Fruit fly (Drosophila melanogaster) whole organism, embryonic: ENCODE results near the gene CG16779.

ENCODE experiments used
- Aef1 ChIP-seq: fragments of 200-800 bp; sonication (Bioruptor generic); IDR thresholded peaks from 3 replicates; pipeline ENCODE4 v1.3.6; 2022; ENCODE audit warnings: missing biosample characterization, missing genetic modification characterization
- Atf-2 ChIP-seq: fragments of 200-800 bp; sonication (Bioruptor generic); optimal IDR thresholded peaks from 2 replicates; lab custom pipeline; 2016; ENCODE audit warnings: missing biosample characterization, missing genetic modification characterization
- BtbVII ChIP-seq: fragments of 200-800 bp; sonication (Bioruptor generic); optimal IDR thresholded peaks from 3 replicates; lab custom pipeline; 2017; ENCODE audit warnings: missing biosample characterization, mild to moderate bottlenecking, missing genetic modification characterization
- CG10654 ChIP-seq: fragments of 200-800 bp; sonication (Bioruptor generic); optimal IDR thresholded peaks from 2 replicates; lab custom pipeline; 2016; ENCODE audit warnings: missing biosample characterization, missing genetic modification characterization
- CG11456 ChIP-seq: fragments of 200-800 bp; sonication (Bioruptor generic); IDR thresholded peaks from 3 replicates; pipeline ENCODE4 v1.3.6; 2022; ENCODE audit warnings: missing biosample characterization, missing genetic modification characterization
- CG12769 ChIP-seq: fragments of 200-800 bp; sonication (Bioruptor generic); optimal IDR thresholded peaks from 2 replicates; lab custom pipeline; 2019; ENCODE audit warnings: missing biosample characterization, mild to moderate bottlenecking, missing genetic modification characterization, moderate library complexity
- CG14965 ChIP-seq: fragments of 200-800 bp; sonication (Bioruptor generic); optimal IDR thresholded peaks from 2 replicates; lab custom pipeline; 2016; ENCODE audit warnings: missing biosample characterization, missing genetic modification characterization, borderline replicate concordance
- CG15073 ChIP-seq: fragments of 200-800 bp; sonication (Bioruptor generic); optimal IDR thresholded peaks from 2 replicates; lab custom pipeline; 2016; ENCODE audit warnings: missing biosample characterization, missing genetic modification characterization
- CG16813 ChIP-seq: fragments of 200-800 bp; sonication (Bioruptor generic); IDR thresholded peaks from 3 replicates; pipeline ENCODE4 v1.3.6; 2022; ENCODE audit warnings: missing biosample characterization, missing genetic modification characterization; ENCODE audit not compliant: partially characterized antibody
- CG17612 ChIP-seq: fragments of 200-800 bp; sonication (Bioruptor generic); IDR thresholded peaks from 2 replicates; pipeline ENCODE4 v1.3.6; 2022; ENCODE audit warnings: missing biosample characterization, missing genetic modification characterization
- CG17802 ChIP-seq: fragments of 200-800 bp; sonication (Bioruptor generic); optimal IDR thresholded peaks from 2 replicates; lab custom pipeline; 2018; ENCODE audit warnings: missing biosample characterization, mild to moderate bottlenecking, missing genetic modification characterization, moderate library complexity
- CG1832 ChIP-seq: fragments of 200-800 bp; sonication (Bioruptor generic); optimal IDR thresholded peaks from 2 replicates; lab custom pipeline; 2017; ENCODE audit warnings: missing biosample characterization, mild to moderate bottlenecking, missing genetic modification characterization, inconsistent platforms
- CG2202 ChIP-seq: fragments of 200-800 bp; sonication (Bioruptor generic); optimal IDR thresholded peaks from 2 replicates; lab custom pipeline; 2018; ENCODE audit warnings: missing biosample characterization, mild to moderate bottlenecking, missing genetic modification characterization
- CG2889 ChIP-seq: fragments of 200-800 bp; sonication (Bioruptor generic); IDR thresholded peaks from 3 replicates; pipeline ENCODE4 v1.3.6; 2022; ENCODE audit warnings: missing biosample characterization, missing genetic modification characterization
- CG32772 ChIP-seq: fragments of 200-800 bp; sonication (Bioruptor generic); IDR thresholded peaks from 2 replicates; pipeline ENCODE4 v1.3.6; 2022; ENCODE audit warnings: missing biosample characterization, missing genetic modification characterization
- CG34422 ChIP-seq: fragments of 200-800 bp; sonication (Bioruptor generic); IDR thresholded peaks from 3 replicates; pipeline ENCODE4 v1.3.6; 2022; ENCODE audit warnings: missing biosample characterization, missing genetic modification characterization
- CG3995 ChIP-seq: fragments of 200-800 bp; sonication (Bioruptor generic); optimal IDR thresholded peaks from 3 replicates; lab custom pipeline; 2016; ENCODE audit warnings: missing biosample characterization, missing genetic modification characterization
- CG6272 ChIP-seq: fragments of 200-800 bp; sonication (Bioruptor generic); IDR thresholded peaks from 2 replicates; pipeline ENCODE4 v1.3.6; 2022; ENCODE audit warnings: missing biosample characterization, missing genetic modification characterization
- CG6765 ChIP-seq: fragments of 200-800 bp; sonication (Bioruptor generic); optimal IDR thresholded peaks from 3 replicates; lab custom pipeline; 2017; ENCODE audit warnings: missing biosample characterization, mild to moderate bottlenecking, missing genetic modification characterization
- CG7745 ChIP-seq: fragments of 200-800 bp; sonication (Bioruptor generic); optimal IDR thresholded peaks from 2 replicates; lab custom pipeline; 2018; ENCODE audit warnings: missing biosample characterization, mild to moderate bottlenecking, missing genetic modification characterization, moderate library complexity
- CG8765 ChIP-seq: fragments of 200-800 bp; sonication (Bioruptor generic); IDR thresholded peaks from 2 replicates; pipeline ENCODE4 v1.3.6; 2022; ENCODE audit warnings: missing biosample characterization, missing genetic modification characterization
- CHES-1-like ChIP-seq: fragments of 200-800 bp; sonication (Bioruptor generic); optimal IDR thresholded peaks from 2 replicates; lab custom pipeline; 2016; ENCODE audit warnings: missing biosample characterization, missing genetic modification characterization
- Dref ChIP-seq: fragments of 200-800 bp; sonication (Bioruptor generic); IDR thresholded peaks from 2 replicates; pipeline ENCODE4 v1.3.6; 2022; ENCODE audit warnings: missing biosample characterization, missing genetic modification characterization
- Hr3 ChIP-seq: fragments of 200-800 bp; sonication (Bioruptor generic); optimal IDR thresholded peaks from 3 replicates; lab custom pipeline; 2016; ENCODE audit warnings: missing biosample characterization, missing genetic modification characterization
- MESR4 ChIP-seq: fragments of 200-800 bp; sonication (Bioruptor generic); optimal IDR thresholded peaks from 2 replicates; lab custom pipeline; 2018; ENCODE audit warnings: missing biosample characterization, mild to moderate bottlenecking, missing genetic modification characterization, moderate library complexity
- Med ChIP-seq: fragments of 200-800 bp; sonication (Bioruptor generic); peaks from one replicate; lab custom pipeline; 2016; ENCODE audit warnings: missing biosample characterization, missing genetic modification characterization, mild to moderate bottlenecking, inconsistent platforms, moderate library complexity
- Poxn ChIP-seq: fragments of 200-800 bp; sonication (Bioruptor generic); IDR thresholded peaks from 2 replicates; pipeline ENCODE4 v1.3.6; 2022; ENCODE audit warnings: missing biosample characterization, missing genetic modification characterization
- Side ChIP-seq: fragments of 200-800 bp; sonication (Bioruptor generic); optimal IDR thresholded peaks from 2 replicates; lab custom pipeline; 2016; ENCODE audit warnings: missing biosample characterization, missing genetic modification characterization
- Sox102F ChIP-seq: fragments of 200-800 bp; sonication (Bioruptor generic); optimal IDR thresholded peaks from 2 replicates; lab custom pipeline; 2018; ENCODE audit warnings: missing biosample characterization, mild to moderate bottlenecking, missing genetic modification characterization, moderate library complexity
- Trl ChIP-seq, 3 experiments: fragments of >200 bp in 2 of 3; fragments of 200-800 bp in 1 of 3; sonication (Bioruptor generic) in 1 of 3; optimal IDR thresholded peaks; 2 replicates in 1 of 3; 3 replicates in 2 of 3; lab custom pipeline; 2016 to 2017; ENCODE audit warnings: missing biosample characterization in 1 of 3, missing genetic modification characterization in 1 of 3
- ap ChIP-seq: fragments of 200-800 bp; sonication (Bioruptor generic); IDR thresholded peaks from 2 replicates; pipeline ENCODE4 v1.3.6; 2022; ENCODE audit warnings: missing biosample characterization, missing genetic modification characterization
- az2 ChIP-seq: fragments of 200-800 bp; sonication (Bioruptor generic); optimal IDR thresholded peaks from 3 replicates; lab custom pipeline; 2016; ENCODE audit warnings: missing biosample characterization, missing genetic modification characterization
- cato ChIP-seq: fragments of 200-800 bp; sonication (Bioruptor generic); optimal IDR thresholded peaks from 2 replicates; lab custom pipeline; 2016; ENCODE audit warnings: missing biosample characterization, missing genetic modification characterization, borderline replicate concordance
- cg ChIP-seq: fragments of 200-800 bp; sonication (Bioruptor generic); optimal IDR thresholded peaks from 3 replicates; lab custom pipeline; 2019; ENCODE audit warnings: missing biosample characterization, mild to moderate bottlenecking, missing genetic modification characterization, moderate library complexity
- emc ChIP-seq: fragments of 200-800 bp; sonication (Bioruptor generic); optimal IDR thresholded peaks from 2 replicates; lab custom pipeline; 2016; ENCODE audit warnings: missing biosample characterization, missing genetic modification characterization
- gcm ChIP-seq: fragments of 200-800 bp; sonication (Bioruptor generic); optimal IDR thresholded peaks from 2 replicates; lab custom pipeline; 2019; ENCODE audit warnings: missing biosample characterization, mild to moderate bottlenecking, missing genetic modification characterization, moderate library complexity
- gfzf ChIP-seq: fragments of 200-800 bp; sonication (Bioruptor generic); optimal IDR thresholded peaks from 2 replicates; lab custom pipeline; 2016; ENCODE audit warnings: missing biosample characterization, mild to moderate bottlenecking, missing genetic modification characterization, moderate library complexity
- knrl ChIP-seq: fragments of 200-800 bp; sonication (Bioruptor generic); IDR thresholded peaks from 3 replicates; pipeline ENCODE4 v1.3.6; 2022; ENCODE audit warnings: missing biosample characterization, missing genetic modification characterization; ENCODE audit not compliant: partially characterized antibody
- lbe ChIP-seq: fragments of 200-800 bp; sonication (Bioruptor generic); optimal IDR thresholded peaks from 2 replicates; lab custom pipeline; 2016; ENCODE audit warnings: missing biosample characterization, mild to moderate bottlenecking, missing genetic modification characterization
- lmd ChIP-seq: fragments of 200-800 bp; sonication (Bioruptor generic); IDR thresholded peaks from 2 replicates; pipeline ENCODE4 v1.3.6; 2022; ENCODE audit warnings: missing biosample characterization, missing genetic modification characterization
- mirr ChIP-seq: fragments of 200-800 bp; sonication (Bioruptor generic); optimal IDR thresholded peaks from 3 replicates; lab custom pipeline; 2018; ENCODE audit warnings: missing biosample characterization, mild to moderate bottlenecking, missing genetic modification characterization
- mld ChIP-seq: fragments of 200-800 bp; sonication (Bioruptor generic); IDR thresholded peaks from 3 replicates; pipeline ENCODE4 v1.3.6; 2022; ENCODE audit warnings: missing biosample characterization, missing genetic modification characterization; ENCODE audit not compliant: partially characterized antibody
- nom ChIP-seq: fragments of 200-800 bp; sonication (Bioruptor generic); optimal IDR thresholded peaks from 2 replicates; lab custom pipeline; 2017; ENCODE audit warnings: missing biosample characterization, missing genetic modification characterization, mild to moderate bottlenecking, moderate library complexity, missing genetic modification reagents
- sqz ChIP-seq: fragments of 200-800 bp; sonication (Bioruptor generic); optimal IDR thresholded peaks from 3 replicates; lab custom pipeline; 2018; ENCODE audit warnings: missing biosample characterization, mild to moderate bottlenecking, missing genetic modification characterization
- tll ChIP-seq, 2 experiments: fragments of 200-800 bp in 1 of 2; fragments of >200 bp in 1 of 2; sonication (Bioruptor generic) in 1 of 2; optimal IDR thresholded peaks; 2 replicates each; lab custom pipeline; 2017 to 2019; ENCODE audit warnings: missing biosample characterization in 2 of 2, missing genetic modification characterization in 2 of 2, mild to moderate bottlenecking in 1 of 2, moderate library complexity in 1 of 2
- wor ChIP-seq: fragments of 200-800 bp; sonication (Bioruptor generic); IDR thresholded peaks from 2 replicates; pipeline ENCODE4 v1.3.6; 2022; ENCODE audit warnings: missing biosample characterization, missing genetic modification characterization
- zen ChIP-seq: fragments of 200-800 bp; sonication (Bioruptor generic); optimal IDR thresholded peaks from 3 replicates; lab custom pipeline; 2018; ENCODE audit warnings: missing biosample characterization, mild to moderate bottlenecking, missing genetic modification characterization, moderate library complexity

Gene CG16779

DNA sequence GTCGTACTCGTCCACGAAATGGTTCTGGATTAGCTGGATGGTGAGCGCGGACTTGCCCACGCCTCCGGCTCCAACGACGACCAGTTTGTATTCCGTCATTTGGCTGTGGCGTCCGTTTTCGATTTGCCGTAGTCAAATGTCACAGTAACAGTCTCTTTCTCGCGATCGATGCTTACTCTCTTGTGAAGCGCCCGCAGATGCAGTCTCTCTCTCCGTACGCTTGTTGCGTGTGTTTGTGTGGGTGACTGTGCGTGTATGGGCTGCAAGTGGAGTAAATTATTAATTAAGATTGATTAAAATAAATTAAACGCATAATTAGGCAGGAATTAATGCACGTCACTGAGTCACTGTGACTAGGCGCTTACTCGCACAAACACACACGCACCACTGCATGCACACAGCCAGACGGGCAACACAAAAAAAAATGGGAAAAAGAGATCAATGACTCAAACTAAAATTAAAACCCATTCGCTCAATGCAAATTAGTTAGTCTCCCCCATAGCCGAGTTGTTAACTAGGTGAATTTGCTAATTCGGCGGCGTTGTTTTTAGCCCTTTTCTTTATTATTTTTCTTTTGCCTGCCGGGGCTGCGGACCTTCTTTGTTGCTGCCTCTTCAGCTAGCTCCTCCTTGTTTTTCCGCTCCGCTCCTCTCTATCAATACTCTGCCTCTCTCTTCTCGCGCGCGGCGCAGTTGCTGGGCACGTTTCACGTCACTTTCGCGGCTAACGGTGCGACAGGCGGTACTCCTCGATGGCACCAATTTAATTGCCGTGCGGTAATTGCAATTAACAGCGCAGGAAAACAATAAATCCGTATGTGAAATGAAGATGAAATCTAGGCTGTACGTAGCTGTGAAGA lies 18.9 kb upstream of the CG16779 start:
- peak; percentile 51 for TF ChIP-seq sqz (GFP tag; lab: Kevin White, UChicago)
- peak; percentile 21 for TF ChIP-seq gcm (GFP tag; lab: Kevin White, UChicago)
- TF ChIP-seq CG3995 (GFP tag; lab: Kevin White, UChicago), result peak; percentile 86
- TF ChIP-seq Med (GFP tag; lab: Kevin White, UChicago), result peak; percentile 20
- no peak for TF ChIP-seq CG14965 (GFP tag; lab: Kevin White, UChicago)
- TF ChIP-seq Side (GFP tag; lab: Kevin White, UChicago), result no peak
- TF ChIP-seq CG16813, result no peak
- TF ChIP-seq nom (GFP tag; lab: Kevin White, UChicago), result peak; percentile 40
- peak; percentile 88 for TF ChIP-seq CG7745 (tag; lab: Kevin White, UChicago)
- TF ChIP-seq cg (GFP tag; lab: Kevin White, UChicago), result peak; percentile 84
- no peak for TF ChIP-seq cato
- peak; percentile 93 for TF ChIP-seq MESR4
- no peak for TF ChIP-seq CG34422 (GFP tag; lab: Robert Waterston, UW)
- peak; percentile 67 to 86 for TF ChIP-seq Trl (optimal IDR thresholded peaks at IDR 0.05; lab: Kevin White, UChicago)
- TF ChIP-seq Trl (GFP tag; optimal IDR thresholded peaks at IDR 0.05; lab: Kevin White, UChicago), result no peak
- TF ChIP-seq lbe (GFP tag; lab: Kevin White, UChicago), result peak; percentile 24
- no peak for TF ChIP-seq CG1832 (GFP tag; lab: Kevin White, UChicago)
- TF ChIP-seq az2 (GFP tag; lab: Kevin White, UChicago), result no peak
- TF ChIP-seq CHES-1-like (GFP tag; lab: Kevin White, UChicago), result no peak
- no peak for TF ChIP-seq CG2889 (GFP tag; lab: Robert Waterston, UW)
- no peak for TF ChIP-seq CG2202 (tag; lab: Kevin White, UChicago)
- peak; percentile 47 for TF ChIP-seq zen (tag; lab: Kevin White, UChicago)
- TF ChIP-seq CG32772 (GFP tag; lab: Robert Waterston, UW), result no peak
- TF ChIP-seq, all 482 proteins: peak for 11

- no peak for TF ChIP-seq CG17802
- no peak for TF ChIP-seq Hr3 (GFP tag; lab: Kevin White, UChicago)
- TF ChIP-seq gfzf (GFP tag; lab: Kevin White, UChicago), result peak; percentile 49
- peak; percentile 12 for TF ChIP-seq CG12769 (tag; lab: Kevin White, UChicago)
- no peak for TF ChIP-seq CG10654
- TF ChIP-seq Atf-2, result no peak
- no peak for TF ChIP-seq lmd (GFP tag; lab: Robert Waterston, UW)
- no peak for TF ChIP-seq Sox102F (GFP tag; lab: Kevin White, UChicago)
- TF ChIP-seq CG17612 (GFP tag; lab: Robert Waterston, UW), result no peak
- no peak for TF ChIP-seq Aef1 (GFP tag; lab: Robert Waterston, UW)
- TF ChIP-seq CG11456, result no peak
- TF ChIP-seq emc (GFP tag; lab: Kevin White, UChicago), result no peak
- no peak for TF ChIP-seq mirr (GFP tag; lab: Kevin White, UChicago)
- no peak for TF ChIP-seq CG6272 (GFP tag; lab: Robert Waterston, UW)
- no peak for TF ChIP-seq az2 (GFP tag; lab: Kevin White, UChicago)
- no peak for TF ChIP-seq Poxn (GFP tag; lab: Robert Waterston, UW)
- TF ChIP-seq BtbVII (GFP tag; lab: Kevin White, UChicago), result no peak
- TF ChIP-seq tll (GFP tag; optimal IDR thresholded peaks at IDR 0.05; lab: Kevin White, UChicago), result no peak
- TF ChIP-seq CG15073, result no peak
- TF ChIP-seq CG8765 (GFP tag; lab: Robert Waterston, UW), result no peak
- no peak for TF ChIP-seq wor (GFP tag; lab: Robert Waterston, UW)
- TF ChIP-seq Dref (GFP tag; lab: Robert Waterston, UW), result no peak
- no peak for TF ChIP-seq mld
- TF ChIP-seq CG6765 (GFP tag; lab: Kevin White, UChicago), result no peak
- no peak for TF ChIP-seq ap (GFP tag; lab: Robert Waterston, UW)
- no peak for TF ChIP-seq knrl (GFP tag; lab: Robert Waterston, UW)
Measured at dm6 chr3R:9510070-9510518, 16.6 kb upstream of the CG16779 start, which contains the start of gene rump. Gene rump (minus strand): TSS chr3R:9510324.
